Worm (Caenorhabditis elegans) whole organism, late embryonic: ENCODE measurements around the gene F55E10.1.

Experiments used
- T23F11.4 ChIP-seq: fragments of 200-800 bp; sonication (Bioruptor generic); optimal IDR thresholded peaks from 2 replicates; lab custom pipeline; 2018; ENCODE audit warnings: mild to moderate bottlenecking, missing genetic modification characterization, missing compliant biosample characterization
- hlh-8 ChIP-seq: sonication (generic microtip); optimal IDR thresholded peaks from 2 replicates; lab custom pipeline; 2016; ENCODE audit warnings: missing genotype, missing genetic modification characterization, missing compliant biosample characterization
- nhr-11 ChIP-seq: fragments of 150-350 bp; optimal IDR thresholded peaks from 2 replicates; lab custom pipeline; 2014; ENCODE audit warnings: missing biosample characterization, missing genetic modification characterization
- pqm-1 ChIP-seq: sonication (generic microtip); optimal IDR thresholded peaks from 2 replicates; lab custom pipeline; 2016; ENCODE audit warnings: missing genetic modification characterization, missing compliant biosample characterization
- syd-9 ChIP-seq: sonication (generic microtip); optimal IDR thresholded peaks from 2 replicates; lab custom pipeline; 2016; ENCODE audit warnings: mild to moderate bottlenecking, missing genetic modification characterization, moderate library complexity, missing compliant biosample characterization
- ttx-3 ChIP-seq: sonication (generic microtip); optimal IDR thresholded peaks from 2 replicates; lab custom pipeline; 2016; ENCODE audit warnings: missing genetic modification reagents, missing genetic modification characterization, missing compliant biosample characterization
- zip-5 ChIP-seq: sonication (generic microtip); optimal IDR thresholded peaks from 2 replicates; lab custom pipeline; 2016; ENCODE audit warnings: missing genetic modification characterization, missing compliant biosample characterization

ce11 chrX:8371906-8372305 is 30.1 kb downstream of the F55E10.1 start, which contains the start of gene nep-15:
- TF ChIP-seq ttx-3 (tag; lab: Kevin White, UChicago) (no peak), hlh-8 (tag; lab: Kevin White, UChicago) (no peak), syd-9 (tag; lab: Kevin White, UChicago) (no peak), nhr-11 (tag; lab: Kevin White, UChicago) (no peak), zip-5 (tag; lab: Kevin White, UChicago) (no peak), T23F11.4 (no peak), pqm-1 (no peak)
